Fruit fly (Drosophila melanogaster) whole organism, embryonic: Measurements from ENCODE around the gene CG10252.

Experiments
- Atf3 ChIP-seq: fragments of 200-800 bp; sonication (Bioruptor generic); optimal IDR thresholded peaks from 3 replicates; lab custom pipeline; 2016; ENCODE audit warnings: missing biosample characterization, missing genetic modification characterization
- Bgb ChIP-seq: fragments of 200-800 bp; sonication (Bioruptor generic); IDR thresholded peaks from 2 replicates; pipeline ENCODE4 v1.3.6; 2022; ENCODE audit warnings: missing biosample characterization, missing genetic modification characterization; ENCODE audit not compliant: partially characterized antibody
- Blimp-1 ChIP-seq: fragments of 200-800 bp; sonication (Bioruptor generic); optimal IDR thresholded peaks from 3 replicates; lab custom pipeline; 2018; ENCODE audit warnings: missing biosample characterization, missing genetic modification characterization, mild to moderate bottlenecking, moderate library complexity, missing genetic modification reagents
- Bteb2 ChIP-seq: fragments of 200-800 bp; sonication (Bioruptor generic); optimal IDR thresholded peaks from 2 replicates; lab custom pipeline; 2016; ENCODE audit warnings: missing biosample characterization, missing genetic modification characterization
- CG10543 ChIP-seq: fragments of 200-800 bp; sonication (Bioruptor generic); optimal IDR thresholded peaks from 3 replicates; lab custom pipeline; 2017; ENCODE audit warnings: missing biosample characterization, mild to moderate bottlenecking, missing genetic modification characterization, moderate library complexity
- CG12299 ChIP-seq: fragments of 200-800 bp; sonication (Bioruptor generic); optimal IDR thresholded peaks from 2 replicates; lab custom pipeline; 2018; ENCODE audit warnings: missing biosample characterization, mild to moderate bottlenecking, missing genetic modification characterization
- CG12659 ChIP-seq: fragments of 200-800 bp; sonication (Bioruptor generic); optimal IDR thresholded peaks from 3 replicates; lab custom pipeline; 2017; ENCODE audit warnings: mild to moderate bottlenecking, missing biosample characterization, missing genetic modification reagents, missing genetic modification characterization
- CG13123 ChIP-seq: fragments of 200-800 bp; sonication (Bioruptor generic); optimal IDR thresholded peaks from 2 replicates; lab custom pipeline; 2016; ENCODE audit warnings: missing biosample characterization, missing genetic modification characterization
- CG13894 ChIP-seq: fragments of 200-800 bp; sonication (Bioruptor generic); optimal IDR thresholded peaks from 3 replicates; lab custom pipeline; 2018; ENCODE audit warnings: missing biosample characterization, mild to moderate bottlenecking, missing genetic modification characterization, moderate library complexity
- CG15011 ChIP-seq: fragments of 200-800 bp; sonication (Bioruptor generic); optimal IDR thresholded peaks from 3 replicates; lab custom pipeline; 2018; ENCODE audit warnings: missing biosample characterization, mild to moderate bottlenecking, missing genetic modification characterization
- CG18011 ChIP-seq: fragments of 200-800 bp; sonication (Bioruptor generic); optimal IDR thresholded peaks from 2 replicates; lab custom pipeline; 2017; ENCODE audit warnings: missing biosample characterization, missing genetic modification characterization, mild to moderate bottlenecking, moderate library complexity, missing genotype
- CG3726 ChIP-seq: fragments of 200-800 bp; sonication (Bioruptor generic); IDR thresholded peaks from 3 replicates; pipeline ENCODE4, ENCODE4 v1.3.6; 2022; ENCODE audit warnings: missing biosample characterization, missing genetic modification characterization
- CG3838 ChIP-seq: fragments of 200-800 bp; sonication (Bioruptor generic); optimal IDR thresholded peaks from 3 replicates; lab custom pipeline; 2016; ENCODE audit warnings: missing biosample characterization, missing genetic modification characterization
- CG3995 ChIP-seq: fragments of 200-800 bp; sonication (Bioruptor generic); optimal IDR thresholded peaks from 3 replicates; lab custom pipeline; 2016; ENCODE audit warnings: missing biosample characterization, missing genetic modification characterization
- CG4282 ChIP-seq: fragments of 200-800 bp; sonication (Bioruptor generic); optimal IDR thresholded peaks from 2 replicates; lab custom pipeline; 2016; ENCODE audit warnings: missing biosample characterization, missing genetic modification characterization
- CG4424 ChIP-seq: fragments of 200-800 bp; sonication (Bioruptor generic); optimal IDR thresholded peaks from 3 replicates; lab custom pipeline; 2016; ENCODE audit warnings: missing biosample characterization, missing genetic modification characterization
- CG6654 ChIP-seq: fragments of 200-800 bp; sonication (Bioruptor generic); optimal IDR thresholded peaks from 2 replicates; lab custom pipeline; 2017; ENCODE audit warnings: missing biosample characterization, mild to moderate bottlenecking, missing genetic modification characterization
- CG7745 ChIP-seq: fragments of 200-800 bp; sonication (Bioruptor generic); optimal IDR thresholded peaks from 2 replicates; lab custom pipeline; 2018; ENCODE audit warnings: missing biosample characterization, mild to moderate bottlenecking, missing genetic modification characterization, moderate library complexity
- CG7987 ChIP-seq: fragments of 200-800 bp; sonication (Bioruptor generic); optimal IDR thresholded peaks from 2 replicates; lab custom pipeline; 2018; ENCODE audit warnings: missing biosample characterization, mild to moderate bottlenecking, missing genetic modification characterization, moderate library complexity
- CG8388 ChIP-seq: fragments of 200-800 bp; sonication (Bioruptor generic); optimal IDR thresholded peaks from 2 replicates; lab custom pipeline; 2019; ENCODE audit warnings: missing biosample characterization, mild to moderate bottlenecking, missing genetic modification characterization, moderate library complexity
- CTCF ChIP-seq: fragments of 200-800 bp; sonication (Bioruptor generic); optimal IDR thresholded peaks from 2 replicates; lab custom pipeline; 2017; ENCODE audit warnings: missing biosample characterization, mild to moderate bottlenecking, missing genetic modification characterization, moderate library complexity
- Chrac-16 ChIP-seq: fragments of 200-800 bp; sonication (Bioruptor generic); optimal IDR thresholded peaks from 3 replicates; lab custom pipeline; 2016; ENCODE audit warnings: missing biosample characterization, missing genetic modification characterization
- D ChIP-seq, 2 experiments: fragments of 200-800 bp in 1 of 2; fragments of >200 bp in 1 of 2; sonication (Bioruptor generic) in 1 of 2; optimal IDR thresholded peaks; 2 replicates in 1 of 2; 3 replicates in 1 of 2; lab custom pipeline; 2017; ENCODE audit warnings: mild to moderate bottlenecking in 1 of 2, missing biosample characterization in 1 of 2, missing genetic modification characterization in 1 of 2, missing genetic modification reagents in 1 of 2
- Ets65A ChIP-seq: fragments of 200-800 bp; sonication (Bioruptor generic); peaks from one replicate; lab custom pipeline; 2016; ENCODE audit warnings: missing biosample characterization, missing genetic modification characterization
- MESR4 ChIP-seq: fragments of 200-800 bp; sonication (Bioruptor generic); optimal IDR thresholded peaks from 2 replicates; lab custom pipeline; 2018; ENCODE audit warnings: missing biosample characterization, mild to moderate bottlenecking, missing genetic modification characterization, moderate library complexity
- Meics ChIP-seq: fragments of 200-800 bp; sonication (Bioruptor generic); optimal IDR thresholded peaks from 2 replicates; lab custom pipeline; 2017; ENCODE audit warnings: missing biosample characterization, mild to moderate bottlenecking, missing genetic modification characterization
- Mes4 ChIP-seq: fragments of 200-800 bp; sonication (Bioruptor generic); optimal IDR thresholded peaks from 2 replicates; lab custom pipeline; 2016; ENCODE audit warnings: missing biosample characterization, missing genetic modification characterization
- NFAT ChIP-seq: fragments of 200-800 bp; sonication (Bioruptor generic); IDR thresholded peaks from 2 replicates; pipeline ENCODE4 v1.3.6; 2022; ENCODE audit warnings: missing biosample characterization, missing genetic modification characterization
- Nf-YA ChIP-seq: fragments of 200-800 bp; sonication (Bioruptor generic); IDR thresholded peaks from 2 replicates; pipeline ENCODE4 v1.3.6; 2022; ENCODE audit warnings: missing biosample characterization, missing genetic modification characterization
- Ptx1 ChIP-seq: fragments of 200-800 bp; sonication (Bioruptor generic); IDR thresholded peaks from 2 replicates; pipeline ENCODE4 v1.3.6; 2022; ENCODE audit warnings: missing biosample characterization, missing genetic modification characterization
- Rx ChIP-seq: fragments of 200-800 bp; sonication (Bioruptor generic); IDR thresholded peaks from 2 replicates; pipeline ENCODE4 v1.3.6; 2022; ENCODE audit warnings: missing biosample characterization, missing genetic modification characterization
- Stat92E ChIP-seq, 3 experiments: fragments of >200 bp in 2 of 3; fragments of 200-800 bp in 1 of 3; sonication (Bioruptor generic) in 1 of 3; optimal IDR thresholded peaks; 2 replicates each; lab custom pipeline; 2017 to 2019; ENCODE audit warnings: missing biosample characterization in 3 of 3, missing genetic modification characterization in 3 of 3, mild to moderate bottlenecking in 1 of 3, moderate library complexity in 1 of 3
- Xbp1 ChIP-seq: fragments of 200-800 bp; sonication (Bioruptor generic); optimal IDR thresholded peaks from 3 replicates; lab custom pipeline; 2016; ENCODE audit warnings: missing biosample characterization, mild to moderate bottlenecking, missing genetic modification characterization
- ac ChIP-seq: fragments of 200-800 bp; sonication (Bioruptor generic); optimal IDR thresholded peaks from 3 replicates; lab custom pipeline; 2017; ENCODE audit warnings: missing biosample characterization, mild to moderate bottlenecking, missing genetic modification characterization
- aop ChIP-seq: fragments of 200-800 bp; sonication (Bioruptor generic); IDR thresholded peaks from 2 replicates; pipeline ENCODE4 v1.3.6; 2022; ENCODE audit warnings: missing biosample characterization, missing genetic modification characterization
- bsh ChIP-seq, 2 experiments: fragments of 200-800 bp; sonication (Bioruptor generic); optimal IDR thresholded peaks; 2 replicates each; lab custom pipeline; 2017 to 2018; ENCODE audit warnings: mild to moderate bottlenecking in 2 of 2, missing biosample characterization in 2 of 2, missing genetic modification characterization in 2 of 2, moderate library complexity in 1 of 2
- chif ChIP-seq, 2 experiments: fragments of 200-800 bp; sonication (Bioruptor generic); optimal IDR thresholded peaks; 3 replicates each; lab custom pipeline; 2016; ENCODE audit warnings: missing biosample characterization in 2 of 2, missing genetic modification characterization in 2 of 2
- chn ChIP-seq: fragments of 200-800 bp; sonication (Bioruptor generic); optimal IDR thresholded peaks from 2 replicates; lab custom pipeline; 2016; ENCODE audit warnings: missing biosample characterization, missing genetic modification characterization
- danr ChIP-seq: fragments of 200-800 bp; sonication (Bioruptor generic); IDR thresholded peaks from 2 replicates; pipeline ENCODE4 v1.3.6; 2022; ENCODE audit warnings: missing biosample characterization, missing genetic modification characterization
- dysf ChIP-seq: fragments of 200-800 bp; sonication (Bioruptor generic); IDR thresholded peaks from 3 replicates; pipeline ENCODE4 v1.3.6; 2022; ENCODE audit warnings: missing biosample characterization, missing genetic modification characterization
- ftz-f1 ChIP-seq: fragments of 200-800 bp; sonication (Bioruptor generic); optimal IDR thresholded peaks from 2 replicates; lab custom pipeline; 2016; ENCODE audit warnings: missing biosample characterization, missing genetic modification characterization
- jing ChIP-seq: fragments of 200-800 bp; sonication (Bioruptor generic); optimal IDR thresholded peaks from 2 replicates; lab custom pipeline; 2018; ENCODE audit warnings: missing biosample characterization, mild to moderate bottlenecking, missing genetic modification characterization
- lmd ChIP-seq: fragments of 200-800 bp; sonication (Bioruptor generic); IDR thresholded peaks from 2 replicates; pipeline ENCODE4 v1.3.6; 2022; ENCODE audit warnings: missing biosample characterization, missing genetic modification characterization
- sc ChIP-seq, 3 experiments: fragments of >200 bp in 2 of 3; fragments of 200-800 bp in 1 of 3; sonication (Bioruptor generic) in 1 of 3; optimal IDR thresholded peaks; 2 replicates in 2 of 3; 3 replicates in 1 of 3; lab custom pipeline; 2017; ENCODE audit warnings: mild to moderate bottlenecking in 1 of 3, missing biosample characterization in 1 of 3, missing genetic modification characterization in 1 of 3, missing genetic modification reagents in 1 of 3
- sens-2 ChIP-seq: fragments of 200-800 bp; sonication (Bioruptor generic); IDR thresholded peaks from 2 replicates; pipeline ENCODE4 v1.3.6; 2022; ENCODE audit warnings: missing biosample characterization, missing genetic modification characterization
- shn ChIP-seq: fragments of 200-800 bp; sonication (Bioruptor generic); optimal IDR thresholded peaks from 3 replicates; lab custom pipeline; 2016; ENCODE audit warnings: missing biosample characterization, missing genetic modification characterization
- yki ChIP-seq: fragments of >200 bp; optimal IDR thresholded peaks from 3 replicates; lab custom pipeline; 2018
- zfh1 ChIP-seq: fragments of 200-800 bp; sonication (Bioruptor generic); IDR thresholded peaks from 3 replicates; pipeline ENCODE4 v1.3.6; 2022; ENCODE audit warnings: missing biosample characterization, missing genetic modification characterization

Gene CG10252

DNA sequence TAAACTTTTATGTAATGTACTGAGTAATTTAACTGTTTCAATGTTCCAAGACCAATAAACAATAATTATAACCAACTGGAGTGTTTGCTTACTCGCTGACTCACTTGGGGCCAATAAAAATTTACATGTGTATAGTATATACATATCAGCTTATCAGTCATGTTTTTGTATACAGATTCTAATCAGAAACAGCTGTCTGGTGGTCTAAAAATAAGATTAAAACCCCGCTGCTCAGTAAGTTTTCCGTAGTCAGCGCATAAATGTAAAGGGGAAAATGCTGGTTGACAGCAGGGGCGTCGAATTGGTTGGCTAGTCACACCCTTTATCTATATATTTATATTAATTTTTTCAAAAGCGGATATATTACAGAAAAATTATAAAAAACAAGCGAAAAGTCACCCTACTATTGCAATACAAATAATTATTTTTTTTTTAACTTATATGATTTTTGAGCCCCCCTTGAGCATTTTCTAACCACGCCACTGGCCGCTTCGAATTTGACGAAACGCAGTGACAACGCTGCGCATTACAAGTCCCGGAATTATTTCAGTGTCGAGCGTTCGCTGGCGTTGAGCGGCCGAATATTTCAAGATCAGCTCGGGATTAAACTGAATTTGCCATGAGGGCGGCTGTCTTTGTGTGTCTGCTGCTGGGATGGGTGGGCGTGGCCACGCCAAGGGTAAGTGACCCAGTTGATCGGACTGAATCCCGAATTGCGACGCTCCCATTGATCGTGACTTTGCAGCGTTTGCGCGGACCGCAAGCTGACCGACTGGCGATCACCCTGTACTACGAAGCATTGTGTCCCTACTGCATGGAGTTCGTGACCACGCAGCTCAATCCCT, 17.5 kb downstream of the CG10252 start, which contains the start of gene GILT2 (continued):
- TF ChIP-seq Blimp-1 (peak; percentile 94), Xbp1 (GFP tag; lab: Kevin White, UChicago) (peak; percentile 89), ftz-f1 (GFP tag; lab: Kevin White, UChicago) (peak; percentile 43), CG13123 (GFP tag; lab: Kevin White, UChicago) (peak; percentile 54), CG12659 (GFP tag; lab: Kevin White, UChicago) (peak; percentile 94), CG4282 (GFP tag; lab: Kevin White, UChicago) (no peak), bsh (GFP tag; optimal IDR thresholded peaks at IDR 0.05; lab: Kevin White, UChicago) (peak in 1 of 2 experiments; percentile 94), jing (GFP tag; lab: Kevin White, UChicago) (peak; percentile 55), sc (optimal IDR thresholded peaks at IDR 0.05; lab: Kevin White, UChicago) (no peak), sc (GFP tag; optimal IDR thresholded peaks at IDR 0.05; lab: Kevin White, UChicago) (peak; percentile 80), Rx (GFP tag; lab: Robert Waterston, UW) (peak; percentile 77), CG13894 (peak; percentile 88), aop (GFP tag; lab: Robert Waterston, UW) (peak; percentile 55; the same call in 1 of the 2 replicates), CG10543 (GFP tag; lab: Kevin White, UChicago) (peak; percentile 89), Ets65A (GFP tag; lab: Kevin White, UChicago) (peak; percentile 1), chn (peak; percentile 62), yki (lab: Kevin White, UChicago) (no peak), CG4424 (GFP tag; lab: Kevin White, UChicago) (peak; percentile 92), chif (GFP tag; optimal IDR thresholded peaks at IDR 0.05; lab: Kevin White, UChicago) (peak; percentile 35 to 61), D (optimal IDR thresholded peaks at IDR 0.05; lab: Kevin White, UChicago) (no peak), D (GFP tag; optimal IDR thresholded peaks at IDR 0.05; lab: Kevin White, UChicago) (peak; percentile 89), NFAT (GFP tag; lab: Robert Waterston, UW) (peak; percentile 79), Meics (GFP tag; lab: Kevin White, UChicago) (peak; percentile 95), MESR4 (GFP tag; lab: Kevin White, UChicago) (peak; percentile 12), CG6654 (GFP tag; lab: Kevin White, UChicago) (peak; percentile 83), CG18011 (GFP tag; lab: Kevin White, UChicago) (peak; percentile 78), Atf3 (GFP tag; lab: Kevin White, UChicago) (peak; percentile 35), ac (peak; percentile 57), Bteb2 (peak; percentile 44), CG3995 (GFP tag; lab: Kevin White, UChicago) (peak; percentile 42), CG12299 (tag; lab: Kevin White, UChicago) (peak; percentile 84), Ptx1 (GFP tag; lab: Robert Waterston, UW) (peak; percentile 95), danr (GFP tag; lab: Robert Waterston, UW) (peak; percentile 84), CG8388 (GFP tag; lab: Kevin White, UChicago) (peak; percentile 89), Nf-YA (GFP tag; lab: Robert Waterston, UW) (peak; percentile 84), Bgb (no peak), CTCF (GFP tag; lab: Kevin White, UChicago) (peak; percentile 27), Chrac-16 (GFP tag; lab: Kevin White, UChicago) (peak; percentile 85), CG3838 (GFP tag; lab: Kevin White, UChicago) (peak; percentile 63), sens-2 (GFP tag; lab: Robert Waterston, UW) (peak; percentile 76), Mes4 (peak; percentile 7), CG3726 (GFP tag; lab: Robert Waterston, UW) (peak; percentile 76; the same call in 2 of the 3 replicates), shn (GFP tag; lab: Kevin White, UChicago) (peak; percentile 28), lmd (GFP tag; lab: Robert Waterston, UW) (peak; percentile 95), CG15011 (GFP tag; lab: Kevin White, UChicago) (peak; percentile 88), CG7987 (GFP tag; lab: Kevin White, UChicago) (peak; percentile 54), Stat92E (GFP tag; optimal IDR thresholded peaks at IDR 0.05; lab: Kevin White, UChicago) (peak in 1 of 3 experiments; percentile 78), CG7745 (tag; lab: Kevin White, UChicago) (no peak), zfh1 (GFP tag; lab: Robert Waterston, UW) (peak; percentile 92), dysf (GFP tag; lab: Robert Waterston, UW) (peak; percentile 95)
